Fruit fly (Drosophila melanogaster) whole organism, embryonic: ENCODE data around the gene SMC1.

Experiments used
- Awh ChIP-seq: fragments of 200-800 bp; sonication (Bioruptor generic); IDR thresholded peaks from 2 replicates; pipeline ENCODE4, ENCODE4 v1.3.6; 2022; ENCODE audit warnings: missing biosample characterization, missing genetic modification characterization
- B-H1 ChIP-seq: fragments of 200-800 bp; sonication (Bioruptor generic); IDR thresholded peaks from 3 replicates; pipeline ENCODE4 v1.3.6; 2022; ENCODE audit warnings: missing biosample characterization, missing genetic modification characterization
- CG10431 ChIP-seq: fragments of 200-800 bp; sonication (Bioruptor generic); optimal IDR thresholded peaks from 3 replicates; lab custom pipeline; 2018; ENCODE audit warnings: missing biosample characterization, mild to moderate bottlenecking, missing genetic modification characterization
- CG10543 ChIP-seq: fragments of 200-800 bp; sonication (Bioruptor generic); optimal IDR thresholded peaks from 3 replicates; lab custom pipeline; 2017; ENCODE audit warnings: missing biosample characterization, mild to moderate bottlenecking, missing genetic modification characterization, moderate library complexity
- CG12071 ChIP-seq: fragments of 200-800 bp; sonication (Bioruptor generic); optimal IDR thresholded peaks from 3 replicates; lab custom pipeline; 2018; ENCODE audit warnings: missing biosample characterization, mild to moderate bottlenecking, missing genetic modification characterization
- CG12769 ChIP-seq: fragments of 200-800 bp; sonication (Bioruptor generic); optimal IDR thresholded peaks from 2 replicates; lab custom pipeline; 2019; ENCODE audit warnings: missing biosample characterization, mild to moderate bottlenecking, missing genetic modification characterization, moderate library complexity
- CG13296 ChIP-seq: fragments of 200-800 bp; sonication (Bioruptor generic); optimal IDR thresholded peaks from 3 replicates; lab custom pipeline; 2018; ENCODE audit warnings: missing biosample characterization, mild to moderate bottlenecking, missing genetic modification characterization
- CG13624 ChIP-seq: fragments of 200-800 bp; sonication (Bioruptor generic); optimal IDR thresholded peaks from 2 replicates; lab custom pipeline; 2016; ENCODE audit warnings: missing biosample characterization, missing genetic modification characterization
- CG15514 ChIP-seq: fragments of 200-800 bp; sonication (Bioruptor generic); optimal IDR thresholded peaks from 3 replicates; lab custom pipeline; 2017; ENCODE audit warnings: missing biosample characterization, missing genetic modification characterization, mild to moderate bottlenecking, moderate library complexity, missing genetic modification reagents
- CG2202 ChIP-seq: fragments of 200-800 bp; sonication (Bioruptor generic); optimal IDR thresholded peaks from 2 replicates; lab custom pipeline; 2018; ENCODE audit warnings: missing biosample characterization, mild to moderate bottlenecking, missing genetic modification characterization
- CG2712 ChIP-seq: fragments of 200-800 bp; optimal IDR thresholded peaks from 3 replicates; lab custom pipeline; 2019; ENCODE audit warnings: missing biosample characterization, mild to moderate bottlenecking, missing genetic modification characterization, moderate library complexity
- CG33557 ChIP-seq: fragments of 200-800 bp; sonication (Bioruptor generic); optimal IDR thresholded peaks from 2 replicates; lab custom pipeline; 2019; ENCODE audit warnings: missing biosample characterization, mild to moderate bottlenecking, missing genetic modification characterization, moderate library complexity
- CG4730 ChIP-seq: fragments of 200-800 bp; sonication (Bioruptor generic); IDR thresholded peaks from 2 replicates; pipeline ENCODE4 v1.3.6; 2022; ENCODE audit warnings: missing biosample characterization, missing genetic modification characterization
- CG5180 ChIP-seq: fragments of 200-800 bp; sonication (Bioruptor generic); optimal IDR thresholded peaks from 3 replicates; lab custom pipeline; 2017; ENCODE audit warnings: missing biosample characterization, missing genetic modification characterization, mild to moderate bottlenecking, moderate library complexity, missing genetic modification reagents
- CG6254 ChIP-seq: fragments of 200-800 bp; sonication (Bioruptor generic); optimal IDR thresholded peaks from 3 replicates; lab custom pipeline; 2017; ENCODE audit warnings: mild to moderate bottlenecking, missing biosample characterization, missing genetic modification reagents, missing genetic modification characterization
- CG8388 ChIP-seq: fragments of 200-800 bp; sonication (Bioruptor generic); optimal IDR thresholded peaks from 2 replicates; lab custom pipeline; 2019; ENCODE audit warnings: missing biosample characterization, mild to moderate bottlenecking, missing genetic modification characterization, moderate library complexity
- CG9797 ChIP-seq: fragments of 200-800 bp; sonication (Bioruptor generic); optimal IDR thresholded peaks from 3 replicates; lab custom pipeline; 2018; ENCODE audit warnings: missing biosample characterization, mild to moderate bottlenecking, missing genetic modification characterization
- Dad ChIP-seq: fragments of 200-800 bp; sonication (Bioruptor generic); optimal IDR thresholded peaks from 3 replicates; lab custom pipeline; 2016; ENCODE audit warnings: missing biosample characterization, missing genetic modification characterization
- Doc2 ChIP-seq: fragments of 200-800 bp; sonication (Bioruptor generic); IDR thresholded peaks from 2 replicates; pipeline ENCODE4 v1.3.6; 2022; ENCODE audit warnings: missing biosample characterization, missing genetic modification characterization
- ERR ChIP-seq: fragments of 200-800 bp; sonication (Bioruptor generic); optimal IDR thresholded peaks from 2 replicates; lab custom pipeline; 2016; ENCODE audit warnings: missing biosample characterization, missing genetic modification characterization
- Ets65A ChIP-seq: fragments of 200-800 bp; sonication (Bioruptor generic); peaks from one replicate; lab custom pipeline; 2016; ENCODE audit warnings: missing biosample characterization, missing genetic modification characterization
- Fer1 ChIP-seq: fragments of 200-800 bp; sonication (Bioruptor generic); optimal IDR thresholded peaks from 2 replicates; lab custom pipeline; 2017; ENCODE audit warnings: missing biosample characterization, mild to moderate bottlenecking, missing genetic modification characterization
- Fer3 ChIP-seq: fragments of 200-800 bp; sonication (Bioruptor generic); optimal IDR thresholded peaks from 2 replicates; lab custom pipeline; 2018; ENCODE audit warnings: missing biosample characterization, mild to moderate bottlenecking, missing genetic modification characterization, moderate library complexity
- MBD-R2 ChIP-seq: fragments of 200-800 bp; sonication (Bioruptor generic); IDR thresholded peaks from 2 replicates; pipeline ENCODE4 v1.3.6; 2022; ENCODE audit warnings: missing biosample characterization, missing genetic modification characterization
- NC2α ChIP-seq: fragments of 200-800 bp; sonication (Bioruptor generic); optimal IDR thresholded peaks from 2 replicates; lab custom pipeline; 2016; ENCODE audit warnings: missing biosample characterization, missing genetic modification characterization
- NFAT ChIP-seq: fragments of 200-800 bp; sonication (Bioruptor generic); IDR thresholded peaks from 2 replicates; pipeline ENCODE4 v1.3.6; 2022; ENCODE audit warnings: missing biosample characterization, missing genetic modification characterization
- Oli ChIP-seq: fragments of 200-800 bp; sonication (Bioruptor generic); optimal IDR thresholded peaks from 2 replicates; lab custom pipeline; 2018; ENCODE audit warnings: missing biosample characterization, mild to moderate bottlenecking, missing genetic modification characterization, moderate library complexity
- Pdp1 ChIP-seq, 2 experiments: fragments of 200-800 bp; sonication (Bioruptor generic); optimal IDR thresholded peaks; 3 replicates each; lab custom pipeline; 2016; ENCODE audit warnings: missing biosample characterization in 2 of 2, missing genetic modification characterization in 2 of 2, mild to moderate bottlenecking in 1 of 2, moderate library complexity in 1 of 2
- Sox102F ChIP-seq: fragments of 200-800 bp; sonication (Bioruptor generic); optimal IDR thresholded peaks from 2 replicates; lab custom pipeline; 2018; ENCODE audit warnings: missing biosample characterization, mild to moderate bottlenecking, missing genetic modification characterization, moderate library complexity
- Tbp ChIP-seq: fragments of >200 bp; optimal IDR thresholded peaks from 2 replicates; lab custom pipeline; 2018; ENCODE audit warnings: missing biosample characterization, missing genetic modification characterization
- abd-A ChIP-seq: fragments of 200-800 bp; sonication (Bioruptor generic); optimal IDR thresholded peaks from 3 replicates; lab custom pipeline; 2019; ENCODE audit warnings: missing biosample characterization, mild to moderate bottlenecking, missing genetic modification characterization, moderate library complexity
- al ChIP-seq: fragments of 200-800 bp; sonication (Bioruptor generic); IDR thresholded peaks from 2 replicates; pipeline ENCODE4 v1.3.6; 2022; ENCODE audit warnings: missing biosample characterization, missing genetic modification characterization
- bcd ChIP-seq: fragments of 200-800 bp; sonication (Bioruptor generic); optimal IDR thresholded peaks from 2 replicates; lab custom pipeline; 2017; ENCODE audit warnings: missing biosample characterization, mild to moderate bottlenecking, missing genetic modification characterization
- bowl ChIP-seq: fragments of 200-800 bp; sonication (Bioruptor generic); IDR thresholded peaks from 2 replicates; pipeline ENCODE4 v1.3.6; 2022; ENCODE audit warnings: missing biosample characterization, missing genetic modification characterization
- crol ChIP-seq: fragments of 200-800 bp; sonication (Bioruptor generic); IDR thresholded peaks from 2 replicates; pipeline ENCODE4 v1.3.6; 2022; ENCODE audit warnings: missing biosample characterization, missing genetic modification characterization
- cwo ChIP-seq: fragments of 200-800 bp; sonication (Bioruptor generic); optimal IDR thresholded peaks from 3 replicates; lab custom pipeline; 2017; ENCODE audit warnings: missing biosample characterization, missing genetic modification characterization, mild to moderate bottlenecking, moderate library complexity, missing genetic modification reagents
- dysf ChIP-seq: fragments of 200-800 bp; sonication (Bioruptor generic); IDR thresholded peaks from 3 replicates; pipeline ENCODE4 v1.3.6; 2022; ENCODE audit warnings: missing biosample characterization, missing genetic modification characterization
- exex ChIP-seq: fragments of 200-800 bp; sonication (Bioruptor generic); optimal IDR thresholded peaks from 4 replicates; lab custom pipeline; 2018; ENCODE audit warnings: missing biosample characterization, mild to moderate bottlenecking, missing genetic modification characterization, moderate library complexity
- eyg ChIP-seq: fragments of 200-800 bp; sonication (Bioruptor generic); optimal IDR thresholded peaks from 3 replicates; lab custom pipeline; 2016; ENCODE audit warnings: missing biosample characterization, missing genetic modification characterization
- gfzf ChIP-seq: fragments of 200-800 bp; sonication (Bioruptor generic); optimal IDR thresholded peaks from 2 replicates; lab custom pipeline; 2016; ENCODE audit warnings: missing biosample characterization, mild to moderate bottlenecking, missing genetic modification characterization, moderate library complexity
- gt ChIP-seq: fragments of 200-800 bp; sonication (Bioruptor generic); IDR thresholded peaks from 2 replicates; pipeline ENCODE4 v1.3.6; 2022; ENCODE audit warnings: missing biosample characterization, missing genetic modification characterization
- rib ChIP-seq: fragments of 200-800 bp; sonication (Bioruptor generic); IDR thresholded peaks from 2 replicates; pipeline ENCODE4 v1.3.6; 2022; ENCODE audit warnings: missing biosample characterization, missing genetic modification characterization
- sd ChIP-seq: fragments of 200-800 bp; sonication (Bioruptor generic); optimal IDR thresholded peaks from 3 replicates; lab custom pipeline; 2018; ENCODE audit warnings: missing biosample characterization, mild to moderate bottlenecking, missing genetic modification characterization, moderate library complexity
- sens-2 ChIP-seq: fragments of 200-800 bp; sonication (Bioruptor generic); IDR thresholded peaks from 2 replicates; pipeline ENCODE4 v1.3.6; 2022; ENCODE audit warnings: missing biosample characterization, missing genetic modification characterization
- sim ChIP-seq: fragments of 200-800 bp; sonication (Bioruptor generic); IDR thresholded peaks from 2 replicates; pipeline ENCODE4 v1.3.6; 2022; ENCODE audit warnings: missing biosample characterization, missing genetic modification characterization
- sr ChIP-seq: fragments of 200-800 bp; sonication (Bioruptor generic); IDR thresholded peaks from 3 replicates; pipeline ENCODE4 v1.3.6; 2022; ENCODE audit warnings: missing biosample characterization, missing genetic modification characterization
- ssp ChIP-seq: fragments of 200-800 bp; sonication (Bioruptor generic); IDR thresholded peaks from 2 replicates; pipeline ENCODE4 v1.3.6; 2022; ENCODE audit warnings: missing biosample characterization, missing genetic modification characterization
- twi ChIP-seq: fragments of 200-800 bp; optimal IDR thresholded peaks from 2 replicates; lab custom pipeline; 2019; ENCODE audit warnings: missing biosample characterization, mild to moderate bottlenecking, missing genetic modification characterization, moderate library complexity

SMC1 gene

DNA sequence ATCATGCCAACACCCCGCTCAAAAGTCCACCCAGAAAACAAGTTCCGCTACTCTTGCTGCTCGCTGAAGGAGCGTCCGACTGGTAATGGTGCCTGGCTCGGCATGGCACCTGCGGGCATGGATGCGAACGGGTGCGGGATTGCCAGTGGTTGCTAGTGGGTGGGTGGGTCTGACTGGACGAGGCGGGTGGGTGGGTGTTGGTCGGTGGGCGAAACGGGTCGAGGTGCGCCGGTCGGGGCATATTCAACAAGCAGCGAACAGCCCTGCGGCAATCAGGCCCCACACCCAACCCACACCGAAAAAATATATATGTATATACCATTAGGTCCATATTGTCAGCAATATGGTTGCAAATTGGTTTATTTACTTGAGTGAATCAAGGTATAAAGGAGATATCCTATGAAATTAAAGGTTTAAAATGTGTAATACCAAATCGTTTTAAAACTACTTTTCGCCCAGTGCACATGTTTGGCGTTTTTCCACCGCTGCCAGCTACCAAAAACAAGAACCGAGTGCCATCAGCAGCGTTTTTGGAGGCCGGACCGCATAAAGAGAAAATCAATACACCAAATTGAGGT, 47.4 kb upstream of the SMC1 start (continued):
- TF ChIP-seq bcd (GFP tag; lab: Kevin White, UChicago) (peak; percentile 20), CG9797 (GFP tag; lab: Kevin White, UChicago) (no peak), B-H1 (GFP tag; lab: Robert Waterston, UW) (peak; percentile 57), sens-2 (GFP tag; lab: Robert Waterston, UW) (no peak), Fer1 (GFP tag; lab: Kevin White, UChicago) (peak; percentile 85), dysf (peak; percentile 81), gt (no peak), Doc2 (GFP tag; lab: Robert Waterston, UW) (0 out of 2 replicates have a peak, but pooled peaks have one; percentile 18), ssp (peak; percentile 44; the same call in 1 of the 2 replicates)

DNA sequence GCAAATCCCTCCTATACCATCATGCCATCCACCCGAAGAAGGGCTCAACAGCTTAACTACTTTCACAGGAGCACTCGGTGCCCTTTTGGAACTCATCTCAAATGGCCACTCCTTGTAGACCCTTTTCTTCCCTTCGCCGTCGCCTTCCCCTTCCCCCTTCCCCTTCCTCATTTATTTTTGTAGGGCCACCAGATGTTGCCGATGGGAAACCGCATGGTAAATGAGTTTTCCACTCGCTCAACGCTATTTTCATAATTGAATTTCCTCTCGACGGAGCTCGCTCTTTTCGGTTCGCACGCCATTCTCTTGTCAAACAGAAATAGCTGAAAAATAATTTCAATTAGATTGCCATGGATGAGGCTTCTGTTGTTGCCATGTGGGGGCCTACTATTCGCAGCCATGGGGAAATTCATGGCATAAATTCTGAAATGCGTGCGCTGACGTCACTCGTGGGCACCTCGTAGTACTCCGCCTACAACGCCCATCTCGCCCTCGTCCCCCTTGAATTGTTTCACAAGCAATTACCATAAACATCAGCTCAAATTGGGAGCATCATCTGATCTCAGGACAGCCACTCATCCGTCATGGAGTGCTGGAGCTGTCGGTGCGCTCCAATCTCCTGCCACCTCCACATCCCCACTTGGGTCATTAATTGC, 45.9 kb upstream of the SMC1 start:
- TF ChIP-seq CG2202 (tag; lab: Kevin White, UChicago) (no peak), Pdp1 (GFP tag; optimal IDR thresholded peaks at IDR 0.05; lab: Kevin White, UChicago) (peak in 1 of 2 experiments; percentile 5), cwo (GFP tag; lab: Kevin White, UChicago) (no peak), gfzf (GFP tag; lab: Kevin White, UChicago) (no peak), Ets65A (no peak), CG2712 (no peak), twi (tag; lab: Kevin White, UChicago) (peak; percentile 92), Oli (tag; lab: Kevin White, UChicago) (no peak), abd-A (tag; lab: Kevin White, UChicago) (peak; percentile 77), Tbp (no peak), sim (no peak), sd (tag; lab: Kevin White, UChicago) (peak; percentile 89), CG5180 (GFP tag; lab: Kevin White, UChicago) (no peak), CG10543 (GFP tag; lab: Kevin White, UChicago) (peak; percentile 59), ERR (GFP tag; lab: Kevin White, UChicago) (no peak), CG10431 (GFP tag; lab: Kevin White, UChicago) (no peak), crol (GFP tag; lab: Robert Waterston, UW) (peak; percentile 53), Dad (GFP tag; lab: Kevin White, UChicago) (no peak), sr (GFP tag; lab: Robert Waterston, UW) (0 out of 3 replicates have a peak, but pooled peaks have one; percentile 39), CG12769 (tag; lab: Kevin White, UChicago) (peak; percentile 68), NC2α (GFP tag; lab: Kevin White, UChicago) (no peak), CG4730 (no peak), CG13624 (GFP tag; lab: Kevin White, UChicago) (no peak), al (no peak)

DNA sequence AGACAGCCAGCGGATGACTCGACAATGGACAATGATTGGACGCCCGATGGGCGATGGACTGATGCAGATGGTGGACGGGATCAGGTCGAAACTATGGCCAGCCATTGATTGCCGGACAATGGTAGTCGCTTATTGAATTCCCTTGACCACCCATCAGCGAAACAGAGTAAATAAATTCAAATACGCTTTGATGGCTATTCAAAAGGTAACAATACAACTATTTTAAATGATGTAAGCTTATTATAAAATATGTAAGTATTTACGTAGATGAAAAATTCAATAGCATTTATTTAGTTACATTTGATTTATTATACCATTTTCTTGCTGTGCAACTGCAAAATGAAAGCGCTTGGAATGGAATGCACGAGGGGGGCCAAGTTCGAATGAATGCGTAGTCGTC, 43.5 kb upstream of the SMC1 start:
- TF ChIP-seq rib (GFP tag; lab: Robert Waterston, UW), result no peak
- TF ChIP-seq CG6254 (GFP tag; lab: Kevin White, UChicago), result no peak
- peak; percentile 35 for TF ChIP-seq Sox102F (GFP tag; lab: Kevin White, UChicago)
- TF ChIP-seq CG12071 (GFP tag; lab: Kevin White, UChicago), result no peak
- TF ChIP-seq bowl, result no peak
- no peak for TF ChIP-seq Fer3 (tag; lab: Kevin White, UChicago)
- TF ChIP-seq eyg (GFP tag; lab: Kevin White, UChicago), result no peak
- TF ChIP-seq NFAT (GFP tag; lab: Robert Waterston, UW), result no peak
- TF ChIP-seq CG33557, result no peak
- peak; percentile 64 for TF ChIP-seq Awh (GFP tag; lab: Robert Waterston, UW)
- TF ChIP-seq sd (tag; lab: Kevin White, UChicago), result peak; percentile 40
- no peak for TF ChIP-seq exex (tag; lab: Kevin White, UChicago)
- TF ChIP-seq CG15514, result no peak
- TF ChIP-seq MBD-R2 (GFP tag; lab: Robert Waterston, UW), result no peak
- no peak for TF ChIP-seq CG13296 (GFP tag; lab: Kevin White, UChicago)
- no peak for TF ChIP-seq CG8388 (GFP tag; lab: Kevin White, UChicago)
